Worm (Caenorhabditis elegans): ENCODE measurements around the gene F55B12.10.

Gene F55B12.10

ce11 chrV:13889516-13889915, 50.0 kb downstream of the F55B12.10 start, which contains the start of gene spp-12:
TSS of gene spp-12 (plus strand) at chrV:13889816.
- no peak for TF ChIP-seq mep-1 (tag; optimal IDR thresholded peaks at IDR 0.05)
- TF ChIP-seq mls-2 (tag; optimal IDR thresholded peaks at IDR 0.05): no peak
- no peak for TF ChIP-seq sem-2 (GFP tag; optimal IDR thresholded peaks at IDR 0.05)
- no peak for TF ChIP-seq ces-1 (GFP tag; optimal IDR thresholded peaks at IDR 0.05)
- TF ChIP-seq M03D4.4 (tag; optimal IDR thresholded peaks at IDR 0.05): no peak
- TF ChIP-seq unc-62 (GFP tag; optimal IDR thresholded peaks at IDR 0.05): no peak
- no peak for TF ChIP-seq ztf-11 (tag; optimal IDR thresholded peaks at IDR 0.05)
- TF ChIP-seq nhr-12 (tag; optimal IDR thresholded peaks at IDR 0.05): no peak
- no peak for TF ChIP-seq unc-120 (tag; optimal IDR thresholded peaks at IDR 0.05; ENCODE audit: poor library complexity, severe bottlenecking)
- no peak for TF ChIP-seq sptf-1 (tag; optimal IDR thresholded peaks at IDR 0.05)
- no peak for TF ChIP-seq zip-8 (tag; optimal IDR thresholded peaks at IDR 0.05)

All from whole organism, mixed stage, embryonic.